Worm (Caenorhabditis elegans): ENCODE measurements around the gene C02F5.14.

The C02F5.14 gene

ce11 chrIII:8268296-8268695 lies 33.0 kb upstream of the C02F5.14 start, which contains the start of the genes F09G8.7 and crn-7 (continued):
- peak in 1 of 3 experiments; percentile 31 for TF ChIP-seq ceh-82 (tag; optimal IDR thresholded peaks at IDR 0.05)
- TF ChIP-seq nhr-71 (tag; optimal IDR thresholded peaks at IDR 0.05): no peak
- no peak for TF ChIP-seq nhr-20 (tag; optimal IDR thresholded peaks at IDR 0.05)
- no peak for TF ChIP-seq hlh-4 (tag; optimal IDR thresholded peaks at IDR 0.05)
- TF ChIP-seq zag-1 (tag; optimal IDR thresholded peaks at IDR 0.05): no peak
- TF ChIP-seq hpl-2 (GFP tag; optimal IDR thresholded peaks at IDR 0.05): no peak
- no peak for TF ChIP-seq sptf-1 (tag; optimal IDR thresholded peaks at IDR 0.05)
- no peak for TF ChIP-seq nhr-12 (tag; optimal IDR thresholded peaks at IDR 0.05)
- no peak for TF ChIP-seq ets-5 (GFP tag; IDR thresholded peaks at IDR 0.05)
- no peak for TF ChIP-seq zip-4 (GFP tag; optimal IDR thresholded peaks at IDR 0.05)
- TF ChIP-seq ceh-90 (tag; optimal IDR thresholded peaks at IDR 0.05): no peak
- peak; percentile 33 for TF ChIP-seq snu-23 (GFP tag; optimal IDR thresholded peaks at IDR 0.05)
- no peak for TF ChIP-seq nhr-47 (tag; optimal IDR thresholded peaks at IDR 0.05)
- TF ChIP-seq ceh-88 (GFP tag; IDR thresholded peaks at IDR 0.05): no peak
- no peak for TF ChIP-seq nhr-90 (tag; optimal IDR thresholded peaks at IDR 0.05; ENCODE audit: poor library complexity)
- no peak for TF ChIP-seq grh-1 (GFP tag; IDR thresholded peaks at IDR 0.05)
- TF ChIP-seq nhr-19 (GFP tag; conservative IDR thresholded peaks at IDR 0.05): no peak
- peak; percentile 24 for TF ChIP-seq lir-3 (tag; optimal IDR thresholded peaks at IDR 0.05; ENCODE audit: poor library complexity)
- no peak for TF ChIP-seq C16A3.4 (tag; optimal IDR thresholded peaks at IDR 0.05)
- TF ChIP-seq efl-1 (optimal IDR thresholded peaks at IDR 0.05): peak; percentile 32 to 36
- peak in 1 of 2 experiments; percentile 17 for TF ChIP-seq efl-1 (GFP tag; optimal IDR thresholded peaks at IDR 0.05 in 1 of 2)
- no peak for TF ChIP-seq F16B12.6 (tag; optimal IDR thresholded peaks at IDR 0.05)
- TF ChIP-seq swsn-7 (tag; optimal IDR thresholded peaks at IDR 0.05): no peak
- TF ChIP-seq ama-1 (optimal IDR thresholded peaks at IDR 0.05): no peak
- no peak for TF ChIP-seq nhr-85 (tag)
- no peak for TF ChIP-seq sox-4 (tag; optimal IDR thresholded peaks at IDR 0.05)
- peak in 2 of 3 experiments; percentile 36 to 44 for TF ChIP-seq dpl-1 (GFP tag; optimal IDR thresholded peaks at IDR 0.05)
- no peak for TF ChIP-seq ztf-4 (tag; optimal IDR thresholded peaks at IDR 0.05)
- TF ChIP-seq lsy-2 (tag; optimal IDR thresholded peaks at IDR 0.05): peak in 1 of 2 experiments; percentile 55
- peak; percentile 25 for TF ChIP-seq skn-1 (tag; optimal IDR thresholded peaks at IDR 0.05)
- TF ChIP-seq aha-1 (tag; optimal IDR thresholded peaks at IDR 0.05): no peak
- no peak for TF ChIP-seq pqm-1 (tag; optimal IDR thresholded peaks at IDR 0.05)
- no peak for TF ChIP-seq nhr-76 (tag; optimal IDR thresholded peaks at IDR 0.05)
- TF ChIP-seq lin-15B (tag; optimal IDR thresholded peaks at IDR 0.05): peak; percentile 15
- TF ChIP-seq alr-1 (tag; optimal IDR thresholded peaks at IDR 0.05; ENCODE audit: borderline replicate concordance): no peak
- TF ChIP-seq ztf-11 (tag; optimal IDR thresholded peaks at IDR 0.05): no peak
- TF ChIP-seq mep-1 (tag; optimal IDR thresholded peaks at IDR 0.05): no peak
- TF ChIP-seq fkh-8 (tag; optimal IDR thresholded peaks at IDR 0.05): no peak
- no peak for TF ChIP-seq nhr-77 (tag; optimal IDR thresholded peaks at IDR 0.05)
- TF ChIP-seq rnt-1 (tag; optimal IDR thresholded peaks at IDR 0.05): peak; percentile 45
- no peak for TF ChIP-seq unc-30 (tag; optimal IDR thresholded peaks at IDR 0.05)
- TF ChIP-seq C34B4.2 (tag; optimal IDR thresholded peaks at IDR 0.05): no peak
- no peak for TF ChIP-seq egl-13 (tag; optimal IDR thresholded peaks at IDR 0.05)
- TF ChIP-seq unc-86 (tag; optimal IDR thresholded peaks at IDR 0.05): no peak
- TF ChIP-seq irx-1 (tag; optimal IDR thresholded peaks at IDR 0.05): no peak
- no peak for TF ChIP-seq vab-15 (tag; optimal IDR thresholded peaks at IDR 0.05)

ce11 chrIII:8265753-8266152 lies 30.4 kb upstream of the C02F5.14 start, which contains the start of gene mrps-9:
TSS of gene mrps-9 (plus strand) at chrIII:8266062.
- TF ChIP-seq snu-23 (GFP tag; optimal IDR thresholded peaks at IDR 0.05) (peak; percentile 30), lir-3 (tag; optimal IDR thresholded peaks at IDR 0.05; ENCODE audit: poor library complexity) (peak; percentile 30), nhr-20 (tag; optimal IDR thresholded peaks at IDR 0.05) (peak; percentile 0), xbp-1 (tag; optimal IDR thresholded peaks at IDR 0.05) (peak; percentile 9), aha-1 (tag; optimal IDR thresholded peaks at IDR 0.05) (no peak), skn-1 (tag; optimal IDR thresholded peaks at IDR 0.05) (no peak), rnt-1 (tag; optimal IDR thresholded peaks at IDR 0.05) (peak; percentile 26), lin-14 (GFP tag; optimal IDR thresholded peaks at IDR 0.05) (peak; percentile 38), lin-35 (GFP tag; optimal IDR thresholded peaks at IDR 0.05) (peak; percentile 27 to 41), dpl-1 (GFP tag; optimal IDR thresholded peaks at IDR 0.05) (peak; percentile 11 to 64 (median 37)), efl-1 (optimal IDR thresholded peaks at IDR 0.05) (peak; percentile 30 to 36), efl-1 (GFP tag; optimal IDR thresholded peaks at IDR 0.05 in 1 of 2) (peak; percentile 31 to 92), nhr-47 (tag; optimal IDR thresholded peaks at IDR 0.05) (no peak), blmp-1 (tag; optimal IDR thresholded peaks at IDR 0.05) (peak; percentile 78), swsn-7 (tag; optimal IDR thresholded peaks at IDR 0.05) (peak; percentile 15), Y116A8C.19 (tag; optimal IDR thresholded peaks at IDR 0.05; ENCODE audit: borderline replicate concordance) (no peak), ceh-90 (tag; optimal IDR thresholded peaks at IDR 0.05) (no peak), grh-1 (GFP tag; IDR thresholded peaks at IDR 0.05) (no peak), unc-98 (GFP tag; IDR thresholded peaks at IDR 0.05) (no peak), lsy-2 (tag; optimal IDR thresholded peaks at IDR 0.05) (peak in 1 of 2 experiments; percentile 60)

Measured in whole organism, L1 larva.